Worm (Caenorhabditis elegans): ENCODE measurements around the gene R02E4.1.

DNA sequence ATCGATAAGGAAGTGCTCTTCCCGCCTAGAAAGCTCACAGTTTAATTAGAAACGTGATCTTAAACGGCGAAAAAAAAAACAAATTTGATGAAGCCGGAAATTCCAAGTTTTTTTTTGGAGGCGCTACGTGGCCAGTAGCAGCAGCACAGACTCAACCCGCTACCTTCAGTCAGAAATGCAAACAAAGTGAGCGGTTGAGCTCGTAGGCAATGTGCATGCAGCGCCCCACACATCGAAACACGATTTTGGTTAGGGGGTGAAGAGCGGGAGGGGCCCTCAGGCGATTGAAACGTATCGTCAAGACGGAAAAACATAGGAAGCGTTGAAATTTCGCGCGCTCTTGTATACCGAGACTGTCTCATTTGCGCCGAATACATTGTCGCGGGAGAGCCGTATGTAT is 46.9 kb upstream of the R02E4.1 start:
- TF ChIP-seq nhr-71 (tag; optimal IDR thresholded peaks at IDR 0.05) (peak; percentile 3), tbx-2 (tag; optimal IDR thresholded peaks at IDR 0.05) (no peak), mdl-1 (tag; optimal IDR thresholded peaks at IDR 0.05) (no peak), Y116A8C.19 (tag; optimal IDR thresholded peaks at IDR 0.05; ENCODE audit: borderline replicate concordance) (no peak), unc-30 (tag; optimal IDR thresholded peaks at IDR 0.05) (no peak), mep-1 (tag; optimal IDR thresholded peaks at IDR 0.05) (no peak), blmp-1 (tag; optimal IDR thresholded peaks at IDR 0.05) (no peak), ces-1 (GFP tag; optimal IDR thresholded peaks at IDR 0.05) (no peak), aly-2 (tag; optimal IDR thresholded peaks at IDR 0.05) (no peak), efl-3 (GFP tag; optimal IDR thresholded peaks at IDR 0.05) (no peak), lir-3 (tag; optimal IDR thresholded peaks at IDR 0.05; ENCODE audit: poor library complexity) (no peak), nhr-12 (tag; optimal IDR thresholded peaks at IDR 0.05) (no peak)
